Worm (Caenorhabditis elegans) whole organism, L2 larva: ENCODE data around the gene F20D6.9.

Experiments used
- lin-13 ChIP-seq: fragments of 150-350 bp; optimal IDR thresholded peaks from 2 replicates; lab custom pipeline; 2014; ENCODE audit warnings: missing biosample characterization, missing genetic modification reagents, missing genetic modification characterization
- unc-39 ChIP-seq: fragments of 150-350 bp; optimal IDR thresholded peaks from 2 replicates; lab custom pipeline; 2014; ENCODE audit warnings: missing biosample characterization, missing genetic modification characterization

DNA sequence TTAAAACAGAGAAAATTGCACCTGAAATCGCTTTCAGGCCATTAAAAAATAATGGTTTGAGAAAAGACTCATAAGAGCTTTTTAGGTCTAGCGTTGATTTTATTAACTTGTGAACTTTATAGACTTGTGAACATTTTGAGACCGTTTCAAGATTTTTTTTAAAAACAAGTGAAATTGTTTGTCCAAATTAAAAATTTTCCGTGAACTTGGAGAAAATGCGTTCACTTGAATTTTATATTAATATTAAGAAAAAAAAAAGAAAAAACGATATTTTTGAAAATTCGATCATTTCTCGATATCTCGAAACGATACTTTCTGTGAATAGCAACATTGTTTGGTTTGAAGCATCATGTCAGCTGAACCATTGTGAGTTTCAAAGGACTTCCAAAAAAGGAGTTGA lies 13.2 kb upstream of the F20D6.9 start, which contains the start of gene F20D6.1:
- no peak for TF ChIP-seq unc-39 (tag; lab: Kevin White, UChicago)
- TF ChIP-seq lin-13: no peak
